Worm (Caenorhabditis elegans) whole organism, L4 larva: ENCODE results near the gene wdr-5.3.
A peak's percentile ranks its signal among the peaks of the same experiment; 100 is the strongest.

ENCODE experiments used
- D1046.2 ChIP-seq: fragments of 200-800 bp; sonication (Bioruptor generic); IDR thresholded peaks from 2 replicates; pipeline ENCODE4 v1.3.6; 2022; ENCODE audit warnings: missing genetic modification characterization, missing compliant biosample characterization
- F26F4.8 ChIP-seq: fragments of 200-800 bp; sonication (Bioruptor generic); conservative IDR thresholded peaks from 2 replicates; pipeline ENCODE4 v1.3.6; 2022; ENCODE audit warnings: missing genetic modification characterization, missing compliant biosample characterization
- F37D6.2 ChIP-seq: sonication (generic microtip); optimal IDR thresholded peaks from 2 replicates; lab custom pipeline; 2016; ENCODE audit warnings: mild to moderate bottlenecking, missing genetic modification characterization, missing compliant biosample characterization
- F44E2.7 ChIP-seq: fragments of 200-800 bp; sonication (Bioruptor generic); IDR thresholded peaks from 2 replicates; pipeline ENCODE4 v2.1.2; 2022; ENCODE audit warnings: missing genetic modification characterization, missing compliant biosample characterization
- F49E8.2 ChIP-seq: sonication (generic microtip); optimal IDR thresholded peaks from 2 replicates; lab custom pipeline; 2016; ENCODE audit warnings: missing compliant biosample characterization, mild to moderate bottlenecking, missing genetic modification characterization, borderline replicate concordance
- R02D3.7 ChIP-seq: fragments of 150-350 bp; sonication (generic microtip); optimal IDR thresholded peaks from 3 replicates; lab custom pipeline; 2014; ENCODE audit warnings: missing biosample characterization, missing genetic modification characterization
- Y105C5A.15 ChIP-seq: fragments of 200-800 bp; sonication (Bioruptor generic); IDR thresholded peaks from 2 replicates; pipeline ENCODE4 v1.3.6; 2022; ENCODE audit warnings: missing genetic modification characterization, missing compliant biosample characterization
- Y5F2A.4 ChIP-seq: fragments of 200-800 bp; sonication (Bioruptor generic); optimal IDR thresholded peaks from 2 replicates; lab custom pipeline; 2018; ENCODE audit warnings: mild to moderate bottlenecking, missing genetic modification characterization, missing compliant biosample characterization
- Y75B8A.6 ChIP-seq: fragments of 200-800 bp; sonication (Bioruptor generic); IDR thresholded peaks from 2 replicates; pipeline ENCODE4 v1.3.6; 2022; ENCODE audit warnings: missing genetic modification reagents, missing genetic modification characterization, missing compliant biosample characterization
- ZK546.5 ChIP-seq, 2 experiments: sonication (generic microtip); optimal IDR thresholded peaks; 2 replicates each; lab custom pipeline; 2017; ENCODE audit warnings: missing biosample characterization in 2 of 2, missing genetic modification characterization in 2 of 2
- aly-2 ChIP-seq: sonication (generic microtip); optimal IDR thresholded peaks from 2 replicates; lab custom pipeline; 2018; ENCODE audit warnings: missing biosample characterization, missing genetic modification characterization
- arid-1 ChIP-seq: fragments of 200-800 bp; sonication (Bioruptor generic); conservative IDR thresholded peaks from 2 replicates; pipeline ENCODE4 v1.3.6; 2022; ENCODE audit warnings: missing genetic modification reagents, missing genetic modification characterization, missing compliant biosample characterization
- ceh-32 ChIP-seq: sonication (generic microtip); optimal IDR thresholded peaks from 2 replicates; lab custom pipeline; 2016; ENCODE audit warnings: mild to moderate bottlenecking, missing genetic modification characterization, missing compliant biosample characterization; ENCODE audit not compliant: poor library complexity
- ceh-44 ChIP-seq: fragments of 200-800 bp; sonication (Bioruptor generic); IDR thresholded peaks from 2 replicates; pipeline ENCODE4 v1.3.6; 2022; ENCODE audit warnings: missing genetic modification reagents, missing genetic modification characterization, missing compliant biosample characterization
- ces-1 ChIP-seq: fragments of 150-350 bp; sonication (generic microtip); optimal IDR thresholded peaks from 4 replicates; lab custom pipeline; 2014; ENCODE audit warnings: missing biosample characterization, missing genetic modification reagents, missing genetic modification characterization
- daf-12 ChIP-seq: fragments of 150-350 bp; optimal IDR thresholded peaks from 2 replicates; lab custom pipeline; 2014; ENCODE audit warnings: missing biosample characterization, missing genetic modification reagents, missing genetic modification characterization
- daf-8 ChIP-seq: fragments of 200-800 bp; sonication (Bioruptor generic); IDR thresholded peaks from 2 replicates; pipeline ENCODE4 v1.3.6; 2022; ENCODE audit warnings: missing genetic modification characterization, missing compliant biosample characterization
- dmd-8 ChIP-seq: fragments of 200-800 bp; sonication (Bioruptor generic); IDR thresholded peaks from 2 replicates; pipeline ENCODE4 v1.3.6; 2022; ENCODE audit warnings: missing genetic modification characterization, missing compliant biosample characterization
- egl-27 ChIP-seq: sonication (generic microtip); optimal IDR thresholded peaks from 3 replicates; lab custom pipeline; 2017; ENCODE audit warnings: missing biosample characterization, missing genetic modification reagents, missing genetic modification characterization
- egl-43 ChIP-seq: fragments of 200-800 bp; sonication (Bioruptor generic); IDR thresholded peaks from 2 replicates; pipeline ENCODE4 v1.3.6; 2022; ENCODE audit warnings: missing genetic modification reagents, missing genetic modification characterization, missing compliant biosample characterization
- fos-1 ChIP-seq: fragments of 150-350 bp; optimal IDR thresholded peaks from 2 replicates; lab custom pipeline; 2014; ENCODE audit warnings: missing biosample characterization, missing genetic modification characterization
- hif-1 ChIP-seq, 2 experiments: sonication (generic microtip); optimal IDR thresholded peaks; 2 replicates each; lab custom pipeline; 2016 to 2017; ENCODE audit warnings: missing compliant biosample characterization in 2 of 2, missing genetic modification characterization in 2 of 2, missing genetic modification reagents in 2 of 2, missing genotype in 2 of 2, mild to moderate bottlenecking in 1 of 2
- lim-7 ChIP-seq: fragments of 200-800 bp; sonication (Bioruptor generic); IDR thresholded peaks from 2 replicates; pipeline ENCODE4 v1.3.6; 2022; ENCODE audit warnings: missing genetic modification characterization, missing compliant biosample characterization
- lin-1 ChIP-seq: fragments of 200-800 bp; sonication (Bioruptor generic); IDR thresholded peaks from 2 replicates; pipeline ENCODE4 v1.3.6; 2022; ENCODE audit warnings: missing genetic modification reagents, missing genetic modification characterization, missing compliant biosample characterization
- lin-29 ChIP-seq: fragments of 200-800 bp; sonication (Bioruptor generic); IDR thresholded peaks from 2 replicates; pipeline ENCODE4 v1.3.6; 2022; ENCODE audit warnings: missing genetic modification reagents, missing genetic modification characterization, missing compliant biosample characterization
- lin-38 ChIP-seq: fragments of 200-800 bp; sonication (Bioruptor generic); IDR thresholded peaks from 2 replicates; pipeline ENCODE4 v1.3.6; 2022; ENCODE audit warnings: missing genetic modification reagents, missing genetic modification characterization, missing compliant biosample characterization
- lin-39 ChIP-seq: fragments of 150-350 bp; optimal IDR thresholded peaks from 2 replicates; lab custom pipeline; 2014; ENCODE audit warnings: missing biosample characterization, missing genetic modification reagents, missing genetic modification characterization
- lir-3 ChIP-seq: sonication (generic microtip); optimal IDR thresholded peaks from 2 replicates; lab custom pipeline; 2016; ENCODE audit warnings: mild to moderate bottlenecking, missing genetic modification characterization, missing compliant biosample characterization
- madf-5 ChIP-seq, 2 experiments: fragments of 200-800 bp; sonication (Bioruptor generic); IDR thresholded peaks; 2 replicates each; pipeline ENCODE4 v1.3.6; 2022; ENCODE audit warnings: missing compliant biosample characterization in 2 of 2, missing genetic modification characterization in 2 of 2
- madf-9 ChIP-seq: fragments of 200-800 bp; sonication (Bioruptor generic); conservative IDR thresholded peaks from 2 replicates; pipeline ENCODE4 v1.3.6; 2022; ENCODE audit warnings: missing genetic modification reagents, missing genetic modification characterization, missing compliant biosample characterization
- mes-2 ChIP-seq: sonication (generic microtip); optimal IDR thresholded peaks from 2 replicates; lab custom pipeline; 2016; ENCODE audit warnings: missing genotype, mild to moderate bottlenecking, missing genetic modification characterization, missing compliant biosample characterization; ENCODE audit not compliant: poor library complexity, severe bottlenecking
- mxl-2 ChIP-seq: fragments of 200-800 bp; sonication (Bioruptor generic); conservative IDR thresholded peaks from 2 replicates; pipeline ENCODE4 v1.3.6; 2022; ENCODE audit warnings: missing genetic modification reagents, missing genetic modification characterization, missing compliant biosample characterization
- nhr-111 ChIP-seq: fragments of 200-800 bp; sonication (Bioruptor generic); optimal IDR thresholded peaks from 2 replicates; lab custom pipeline; 2018; ENCODE audit warnings: mild to moderate bottlenecking, missing genetic modification characterization, missing compliant biosample characterization
- nhr-237 ChIP-seq: sonication (generic microtip); optimal IDR thresholded peaks from 2 replicates; lab custom pipeline; 2017; ENCODE audit warnings: missing biosample characterization, missing genetic modification characterization
- nhr-25 ChIP-seq: sonication (generic microtip); optimal IDR thresholded peaks from 2 replicates; lab custom pipeline; 2017; ENCODE audit warnings: missing genetic modification characterization, mild to moderate bottlenecking, missing compliant biosample characterization, antibody characterized with exemption, moderate library complexity, borderline replicate concordance; ENCODE audit not compliant: insufficient read depth
- nhr-42 ChIP-seq: fragments of 200-800 bp; sonication (Bioruptor generic); IDR thresholded peaks from 2 replicates; pipeline ENCODE4 v1.3.6; 2022; ENCODE audit warnings: missing genetic modification characterization, missing compliant biosample characterization
- rbr-2 ChIP-seq: sonication (generic microtip); optimal IDR thresholded peaks from 2 replicates; lab custom pipeline; 2016; ENCODE audit warnings: missing genotype, missing genetic modification characterization, missing compliant biosample characterization
- saeg-2 ChIP-seq: fragments of 200-800 bp; sonication (Bioruptor generic); IDR thresholded peaks from 2 replicates; pipeline ENCODE4 v1.3.6; 2022; ENCODE audit warnings: missing genetic modification reagents, missing genetic modification characterization, missing compliant biosample characterization
- snpc-1.2 ChIP-seq: fragments of 200-800 bp; sonication (Bioruptor generic); IDR thresholded peaks from 2 replicates; pipeline ENCODE4 v1.3.6; 2022; ENCODE audit warnings: missing genetic modification reagents, missing genetic modification characterization, missing compliant biosample characterization
- snpc-4 ChIP-seq: fragments of 150-350 bp; optimal IDR thresholded peaks from 2 replicates; lab custom pipeline; 2014; ENCODE audit warnings: missing biosample characterization, missing genetic modification characterization
- spr-1 ChIP-seq: sonication (generic microtip); optimal IDR thresholded peaks from 2 replicates; lab custom pipeline; 2016; ENCODE audit warnings: mild to moderate bottlenecking, missing genetic modification characterization, missing compliant biosample characterization
- spr-3 ChIP-seq: fragments of 200-800 bp; sonication (Bioruptor generic); optimal IDR thresholded peaks from 2 replicates; lab custom pipeline; 2018; ENCODE audit warnings: mild to moderate bottlenecking, missing genetic modification characterization, missing compliant biosample characterization
- tag-97 ChIP-seq: fragments of 200-800 bp; sonication (Bioruptor generic); IDR thresholded peaks from 2 replicates; pipeline ENCODE4 v1.3.6; 2022; ENCODE audit warnings: missing genetic modification characterization, missing compliant biosample characterization
- tra-1 ChIP-seq: fragments of 200-800 bp; sonication (Bioruptor generic); IDR thresholded peaks from 2 replicates; pipeline ENCODE4 v1.3.6; 2022; ENCODE audit warnings: missing genetic modification reagents, missing genetic modification characterization, missing compliant biosample characterization
- unc-39 ChIP-seq: sonication (generic microtip); optimal IDR thresholded peaks from 2 replicates; lab custom pipeline; 2017; ENCODE audit warnings: missing biosample characterization, missing genetic modification characterization
- vab-7 ChIP-seq: fragments of 200-800 bp; sonication (Bioruptor generic); IDR thresholded peaks from 2 replicates; pipeline ENCODE4 v1.3.6; 2022; ENCODE audit warnings: missing genetic modification reagents, missing genetic modification characterization, missing compliant biosample characterization
- zfp-3 ChIP-seq: fragments of 200-800 bp; sonication (Bioruptor generic); conservative IDR thresholded peaks from 2 replicates; pipeline ENCODE4 v1.3.6; 2022; ENCODE audit warnings: missing genetic modification reagents, missing genetic modification characterization, missing compliant biosample characterization
- zip-11 ChIP-seq: fragments of 200-800 bp; sonication (Bioruptor generic); IDR thresholded peaks from 2 replicates; pipeline ENCODE4 v1.3.6; 2022; ENCODE audit warnings: missing genetic modification characterization, missing compliant biosample characterization
- zip-2 ChIP-seq: fragments of 150-350 bp; optimal IDR thresholded peaks from 2 replicates; lab custom pipeline; 2014; ENCODE audit warnings: missing biosample characterization, missing genetic modification characterization
- ztf-11 ChIP-seq: fragments of 150-350 bp; optimal IDR thresholded peaks from 2 replicates; lab custom pipeline; 2014; ENCODE audit warnings: missing biosample characterization, missing genetic modification characterization

The wdr-5.3 gene

ce11 chrV:10716865-10717713 is 19.8 kb upstream of the wdr-5.3 start (continued):
- TF ChIP-seq lin-39 (tag; lab: Kevin White, UChicago) (no peak), aly-2 (tag; lab: Kevin White, UChicago) (no peak), Y105C5A.15 (GFP tag; lab: Robert Waterston, UW) (no peak), lin-1 (GFP tag; lab: Robert Waterston, UW) (no peak; the same call in 1 of the 2 replicates), lir-3 (tag; lab: Kevin White, UChicago) (no peak), daf-8 (GFP tag; lab: Robert Waterston, UW) (no peak), R02D3.7 (tag; lab: Kevin White, UChicago) (no peak), zip-11 (GFP tag; lab: Robert Waterston, UW) (no peak), unc-39 (tag; lab: Kevin White, UChicago) (no peak), mes-2 (peak; percentile 31), lin-38 (GFP tag; lab: Robert Waterston, UW) (no peak), fos-1 (tag; lab: Kevin White, UChicago) (no peak), ZK546.5 (tag; optimal IDR thresholded peaks at IDR 0.05; lab: Kevin White, UChicago) (no peak), daf-12 (tag; lab: Kevin White, UChicago) (no peak), saeg-2 (GFP tag; lab: Robert Waterston, UW) (no peak), spr-3 (GFP tag; lab: Kevin White, UChicago) (no peak), F49E8.2 (no peak), nhr-25 (tag; lab: Kevin White, UChicago) (peak; percentile 92), egl-27 (tag; lab: Kevin White, UChicago) (no peak), hif-1 (tag; optimal IDR thresholded peaks at IDR 0.05; lab: Kevin White, UChicago) (no peak), rbr-2 (tag; lab: Kevin White, UChicago) (peak; percentile 6), D1046.2 (no peak), ceh-44 (GFP tag; lab: Robert Waterston, UW) (no peak), spr-1 (tag; lab: Kevin White, UChicago) (no peak), egl-43 (GFP tag; lab: Robert Waterston, UW) (peak; percentile 61; the same call in 1 of the 2 replicates), F26F4.8 (no peak), nhr-42 (no peak), mxl-2 (GFP tag; lab: Robert Waterston, UW) (no peak), F44E2.7 (GFP tag; lab: Robert Waterston, UW) (no peak), nhr-111 (GFP tag; lab: Kevin White, UChicago) (no peak), arid-1 (GFP tag; lab: Robert Waterston, UW) (no peak), ceh-32 (no peak), nhr-237 (tag; lab: Kevin White, UChicago) (no peak), tag-97 (GFP tag; lab: Robert Waterston, UW) (no peak), zfp-3 (GFP tag; lab: Robert Waterston, UW) (no peak), madf-5 (GFP tag; IDR thresholded peaks at IDR 0.05; lab: Robert Waterston, UW) (no peak), snpc-1.2 (no peak), Y5F2A.4 (GFP tag; lab: Kevin White, UChicago) (no peak), lim-7 (GFP tag; lab: Robert Waterston, UW) (no peak), madf-9 (GFP tag; lab: Robert Waterston, UW) (no peak), ztf-11 (tag; lab: Kevin White, UChicago) (no peak), F37D6.2 (tag; lab: Kevin White, UChicago) (peak; percentile 8), dmd-8 (no peak), ces-1 (GFP tag; lab: Kevin White, UChicago) (no peak), vab-7 (GFP tag; lab: Robert Waterston, UW) (peak; percentile 33; the same call in 1 of the 2 replicates), zip-2 (tag; lab: Kevin White, UChicago) (no peak), lin-29 (GFP tag; lab: Robert Waterston, UW) (no peak), snpc-4 (tag; lab: Kevin White, UChicago) (no peak), tra-1 (GFP tag; lab: Robert Waterston, UW) (peak; percentile 60), Y75B8A.6 (GFP tag; lab: Robert Waterston, UW) (0 out of 2 replicates have a peak, but pooled peaks have one; percentile 3)
